Worm (Caenorhabditis elegans): Measurements from ENCODE around the gene F28F9.2.

F28F9.2 gene

DNA sequence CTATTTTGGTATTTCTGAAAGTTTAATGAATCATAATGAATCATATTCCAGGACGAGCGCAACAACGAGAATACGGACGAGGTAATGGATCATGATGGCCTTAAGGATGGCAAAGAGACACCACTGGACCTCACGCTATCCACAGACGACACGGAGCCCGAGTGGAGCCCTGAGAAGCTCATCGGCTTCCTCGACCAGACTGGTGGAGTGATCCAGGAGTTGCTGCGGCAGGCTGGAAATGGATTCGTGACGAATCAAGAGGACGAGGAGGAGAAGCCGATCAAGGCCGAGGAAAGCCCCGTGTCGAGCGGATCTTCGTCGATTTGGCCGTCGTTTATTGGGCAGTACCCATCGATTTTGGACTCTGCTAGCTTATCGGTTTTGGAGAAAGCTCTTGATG lies 20.0 kb downstream of the F28F9.2 start:
- TF ChIP-seq nhr-11 (tag; optimal IDR thresholded peaks at IDR 0.05), result no peak
- TF ChIP-seq snpc-4 (tag; optimal IDR thresholded peaks at IDR 0.05), result no peak
- no peak for TF ChIP-seq egl-27 (tag; optimal IDR thresholded peaks at IDR 0.05)
- no peak for TF ChIP-seq nhr-77 (tag; optimal IDR thresholded peaks at IDR 0.05)
- no peak for TF ChIP-seq mab-5 (tag; optimal IDR thresholded peaks at IDR 0.05)
- no peak for TF ChIP-seq nhr-23 (tag; optimal IDR thresholded peaks at IDR 0.05)
- no peak for TF ChIP-seq elt-1 (tag; optimal IDR thresholded peaks at IDR 0.05)

DNA sequence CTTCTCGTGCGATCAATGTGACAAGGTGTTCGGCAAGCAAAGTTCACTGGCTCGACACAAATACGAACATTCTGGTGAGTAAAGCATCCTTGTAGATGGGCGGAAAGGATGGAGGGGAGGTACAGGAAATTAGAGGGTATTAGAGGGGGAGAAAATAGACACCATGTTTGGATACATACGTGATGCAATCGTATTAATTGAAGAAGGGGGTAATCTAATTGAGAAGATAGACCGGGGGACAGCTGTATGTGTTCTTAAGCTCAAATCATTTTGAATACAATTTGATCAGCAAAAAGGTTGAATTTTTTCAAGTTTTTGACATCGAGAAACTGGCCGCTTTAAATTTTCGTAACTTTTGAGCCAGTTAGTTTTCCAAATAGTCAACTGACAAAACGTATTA lies 20.9 kb downstream of the F28F9.2 start:
- TF ChIP-seq ceh-16 (tag; optimal IDR thresholded peaks at IDR 0.05), result no peak
- TF ChIP-seq nhr-237 (tag; optimal IDR thresholded peaks at IDR 0.05), result no peak
- TF ChIP-seq lin-11 (tag; optimal IDR thresholded peaks at IDR 0.05), result no peak
- TF ChIP-seq sem-4 (tag; optimal IDR thresholded peaks at IDR 0.05), result no peak
- TF ChIP-seq ztf-11 (tag; optimal IDR thresholded peaks at IDR 0.05), result no peak
- no peak for TF ChIP-seq gmeb-1 (tag; optimal IDR thresholded peaks at IDR 0.05)
- no peak for TF ChIP-seq lin-13 (GFP tag; optimal IDR thresholded peaks at IDR 0.05)
- no peak for TF ChIP-seq aly-2 (tag; optimal IDR thresholded peaks at IDR 0.05)

DNA sequence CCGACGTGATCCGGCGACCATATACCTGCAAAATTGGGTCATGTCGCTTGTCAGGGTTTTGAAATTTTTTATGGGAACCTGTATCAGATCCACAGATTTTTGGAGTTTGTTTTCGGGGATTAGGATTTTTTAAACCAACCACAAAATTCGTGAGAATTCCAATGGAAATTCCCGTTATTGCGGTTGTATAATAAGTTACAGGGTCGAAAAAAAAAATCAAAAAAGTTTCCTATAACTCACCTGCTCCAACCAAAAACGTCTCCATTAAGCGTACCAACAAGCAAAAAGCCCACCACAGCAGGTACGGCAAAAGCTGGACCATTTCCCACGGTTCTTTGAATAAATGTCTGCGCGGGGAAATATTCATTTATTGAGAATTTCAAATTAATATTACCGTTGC lies 23.4 kb downstream of the F28F9.2 start:
- TF ChIP-seq elt-1 (tag; optimal IDR thresholded peaks at IDR 0.05) (no peak), nhr-129 (tag; optimal IDR thresholded peaks at IDR 0.05) (no peak), nhr-6 (tag; optimal IDR thresholded peaks at IDR 0.05) (no peak), lsy-2 (tag; optimal IDR thresholded peaks at IDR 0.05) (no peak), elt-3 (tag; optimal IDR thresholded peaks at IDR 0.05) (no peak), ztf-1 (GFP tag; conservative IDR thresholded peaks at IDR 0.05) (no peak), ZK546.5 (tag; optimal IDR thresholded peaks at IDR 0.05) (no peak), zag-1 (tag; optimal IDR thresholded peaks at IDR 0.05) (no peak), alr-1 (tag; optimal IDR thresholded peaks at IDR 0.05) (no peak), aly-2 (tag; optimal IDR thresholded peaks at IDR 0.05) (no peak), nhr-25 (tag; optimal IDR thresholded peaks at IDR 0.05) (no peak), mbf-1 (tag; optimal IDR thresholded peaks at IDR 0.05) (no peak), unc-55 (GFP tag; optimal IDR thresholded peaks at IDR 0.05) (no peak), ceh-16 (tag; optimal IDR thresholded peaks at IDR 0.05) (no peak), nhr-23 (tag; optimal IDR thresholded peaks at IDR 0.05) (no peak), ceh-82 (tag; optimal IDR thresholded peaks at IDR 0.05) (no peak), snpc-4 (tag; optimal IDR thresholded peaks at IDR 0.05) (no peak), crh-2 (tag; optimal IDR thresholded peaks at IDR 0.05) (no peak), dmd-4 (tag; optimal IDR thresholded peaks at IDR 0.05) (no peak), sma-9 (GFP tag; optimal IDR thresholded peaks at IDR 0.05) (no peak), sma-9 (tag; optimal IDR thresholded peaks at IDR 0.05) (no peak)

DNA sequence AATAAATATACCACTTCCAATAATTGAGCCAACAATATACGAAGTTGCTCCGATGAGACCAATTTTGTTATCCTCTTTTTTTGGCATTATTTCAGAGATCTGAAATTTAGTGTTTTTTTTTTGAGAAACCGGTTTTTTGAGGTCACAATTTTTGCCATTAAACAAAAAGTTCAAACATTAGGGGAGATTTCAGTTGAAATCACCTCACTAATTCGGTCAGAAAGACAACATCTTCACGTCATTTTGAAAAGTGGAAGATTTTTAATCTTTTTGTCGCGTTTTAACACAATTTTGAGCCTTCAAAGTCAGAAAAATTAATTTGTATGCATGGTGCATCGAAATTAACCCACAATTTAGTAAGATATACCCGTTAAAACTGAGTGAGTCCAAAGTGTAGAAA lies 25.4 kb downstream of the F28F9.2 start, which contains the start of gene aat-8:
Gene aat-8, minus strand, starts transcription at position 101 of the 400 bp plus-strand sequence.
- TF ChIP-seq lin-11 (tag; optimal IDR thresholded peaks at IDR 0.05) (no peak), ZK546.5 (tag; optimal IDR thresholded peaks at IDR 0.05) (no peak), nhr-21 (tag; optimal IDR thresholded peaks at IDR 0.05) (no peak), nhr-237 (tag; optimal IDR thresholded peaks at IDR 0.05) (no peak), nhr-77 (tag; optimal IDR thresholded peaks at IDR 0.05) (no peak), mbf-1 (tag; optimal IDR thresholded peaks at IDR 0.05) (no peak), gmeb-1 (tag; optimal IDR thresholded peaks at IDR 0.05) (no peak), unc-62 (GFP tag; optimal IDR thresholded peaks at IDR 0.05) (no peak), alr-1 (tag; optimal IDR thresholded peaks at IDR 0.05) (no peak), sem-4 (tag; optimal IDR thresholded peaks at IDR 0.05) (no peak)

- TF ChIP-seq egl-27 (tag; optimal IDR thresholded peaks at IDR 0.05) (no peak), nhr-129 (tag; optimal IDR thresholded peaks at IDR 0.05) (peak; percentile 24), fos-1 (tag; optimal IDR thresholded peaks at IDR 0.05) (peak; percentile 3), nhr-25 (tag; optimal IDR thresholded peaks at IDR 0.05) (peak; percentile 38), sem-4 (tag; optimal IDR thresholded peaks at IDR 0.05) (no peak)
Observed at ce11 chrIV:3866018-3866417, 26.5 kb downstream of the F28F9.2 start.

DNA sequence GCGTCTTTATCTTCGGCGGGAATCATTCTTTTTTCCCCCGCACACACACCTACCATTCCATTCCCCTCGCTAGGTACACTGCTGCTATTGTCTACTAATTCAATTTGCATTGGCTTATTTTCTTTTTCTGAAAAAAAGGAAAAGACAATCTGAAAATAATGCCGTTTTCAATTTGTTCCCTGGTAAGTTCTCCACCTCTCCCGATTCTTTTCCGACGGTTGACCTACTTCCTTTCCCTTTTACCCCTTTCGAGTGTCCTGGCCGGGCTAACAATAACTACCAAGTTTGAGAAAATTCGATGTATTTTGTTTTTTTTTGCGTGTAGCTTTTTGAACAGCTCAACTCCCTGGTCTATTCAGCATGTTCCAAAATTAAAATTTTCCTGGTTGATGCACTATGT lies 27.7 kb downstream of the F28F9.2 start, which contains the start of gene F37C4.4:
Gene F37C4.4, plus strand, starts transcription at position 58 of the 400 bp plus-strand sequence.
- TF ChIP-seq ama-1 (optimal IDR thresholded peaks at IDR 0.05) (no peak), dmd-4 (tag; optimal IDR thresholded peaks at IDR 0.05) (no peak), nhr-11 (tag; optimal IDR thresholded peaks at IDR 0.05) (no peak), mdl-1 (tag; optimal IDR thresholded peaks at IDR 0.05) (no peak), blmp-1 (tag; optimal IDR thresholded peaks at IDR 0.05; ENCODE audit: insufficient read depth) (no peak), nhr-21 (tag; optimal IDR thresholded peaks at IDR 0.05) (no peak)
